Fruit fly (Drosophila melanogaster): Measurements from ENCODE around the gene Rad60.

Rad60 gene

dm6 chr3R:23223151-23223810 lies 28.0 kb downstream of the Rad60 start:
- TF ChIP-seq Myc (optimal IDR thresholded peaks at IDR 0.05) (no peak), h (optimal IDR thresholded peaks at IDR 0.05) (no peak), Sin3A (optimal IDR thresholded peaks at IDR 0.05) (no peak), insv (optimal IDR thresholded peaks at IDR 0.05) (no peak), psq (optimal IDR thresholded peaks at IDR 0.05) (no peak), ttk (optimal IDR thresholded peaks at IDR 0.05) (no peak)

dm6 chr3R:23221680-23222148 lies 29.6 kb downstream of the Rad60 start:
- no peak for TF ChIP-seq insv (optimal IDR thresholded peaks at IDR 0.05)

dm6 chr3R:23221003-23221679 lies 30.1 kb downstream of the Rad60 start:
- TF ChIP-seq insv (optimal IDR thresholded peaks at IDR 0.05): no peak
- TF ChIP-seq psq (optimal IDR thresholded peaks at IDR 0.05): no peak
- no peak for TF ChIP-seq Myc (optimal IDR thresholded peaks at IDR 0.05)
- TF ChIP-seq Sin3A (optimal IDR thresholded peaks at IDR 0.05): no peak
- TF ChIP-seq h (optimal IDR thresholded peaks at IDR 0.05): no peak
- no peak for TF ChIP-seq ttk (optimal IDR thresholded peaks at IDR 0.05)

- TF ChIP-seq psq (optimal IDR thresholded peaks at IDR 0.05): no peak
- TF ChIP-seq insv (optimal IDR thresholded peaks at IDR 0.05): no peak
- TF ChIP-seq h (optimal IDR thresholded peaks at IDR 0.05): no peak
- TF ChIP-seq ttk (optimal IDR thresholded peaks at IDR 0.05): no peak
- TF ChIP-seq Sin3A (optimal IDR thresholded peaks at IDR 0.05): no peak
- no peak for TF ChIP-seq Myc (optimal IDR thresholded peaks at IDR 0.05)
Observed at dm6 chr3R:23220239-23221002, 30.9 kb downstream of the Rad60 start.

- TF ChIP-seq psq (optimal IDR thresholded peaks at IDR 0.05) (no peak), insv (optimal IDR thresholded peaks at IDR 0.05) (no peak), Myc (optimal IDR thresholded peaks at IDR 0.05) (no peak), ttk (optimal IDR thresholded peaks at IDR 0.05) (no peak)
Observed at dm6 chr3R:23217142-23217771, 34.0 kb downstream of the Rad60 start.

dm6 chr3R:23215434-23215730 lies 35.9 kb downstream of the Rad60 start:
- TF ChIP-seq psq (optimal IDR thresholded peaks at IDR 0.05): no peak

- TF ChIP-seq Sin3A (optimal IDR thresholded peaks at IDR 0.05) (no peak), h (optimal IDR thresholded peaks at IDR 0.05) (no peak), psq (optimal IDR thresholded peaks at IDR 0.05) (no peak), insv (optimal IDR thresholded peaks at IDR 0.05) (no peak), ttk (optimal IDR thresholded peaks at IDR 0.05) (no peak), Myc (optimal IDR thresholded peaks at IDR 0.05) (no peak)
Observed at dm6 chr3R:23214603-23215433, 36.5 kb downstream of the Rad60 start.

- TF ChIP-seq Sin3A (optimal IDR thresholded peaks at IDR 0.05) (no peak), Myc (optimal IDR thresholded peaks at IDR 0.05) (no peak), ttk (optimal IDR thresholded peaks at IDR 0.05) (no peak), insv (optimal IDR thresholded peaks at IDR 0.05) (no peak), psq (optimal IDR thresholded peaks at IDR 0.05) (no peak), h (optimal IDR thresholded peaks at IDR 0.05) (no peak)
Observed at dm6 chr3R:23212764-23213163, 38.5 kb downstream of the Rad60 start.

- TF ChIP-seq ttk (optimal IDR thresholded peaks at IDR 0.05) (no peak), insv (optimal IDR thresholded peaks at IDR 0.05) (no peak), psq (optimal IDR thresholded peaks at IDR 0.05) (no peak), h (optimal IDR thresholded peaks at IDR 0.05) (no peak), Sin3A (optimal IDR thresholded peaks at IDR 0.05) (no peak), Myc (optimal IDR thresholded peaks at IDR 0.05) (no peak)
Observed at dm6 chr3R:23211745-23212254, 39.5 kb downstream of the Rad60 start.

- TF ChIP-seq insv (optimal IDR thresholded peaks at IDR 0.05): no peak
- TF ChIP-seq psq (optimal IDR thresholded peaks at IDR 0.05): no peak
- TF ChIP-seq Myc (optimal IDR thresholded peaks at IDR 0.05): no peak
- TF ChIP-seq h (optimal IDR thresholded peaks at IDR 0.05): no peak
- TF ChIP-seq Sin3A (optimal IDR thresholded peaks at IDR 0.05): no peak
Observed at dm6 chr3R:23210243-23211215, 40.7 kb downstream of the Rad60 start.

- no peak for TF ChIP-seq psq (optimal IDR thresholded peaks at IDR 0.05)
- no peak for TF ChIP-seq ttk (optimal IDR thresholded peaks at IDR 0.05)
- TF ChIP-seq Sin3A (optimal IDR thresholded peaks at IDR 0.05): no peak
- no peak for TF ChIP-seq insv (optimal IDR thresholded peaks at IDR 0.05)
- TF ChIP-seq Myc (optimal IDR thresholded peaks at IDR 0.05): no peak
- no peak for TF ChIP-seq h (optimal IDR thresholded peaks at IDR 0.05)
Observed at dm6 chr3R:23207254-23207653, 44.0 kb downstream of the Rad60 start.
